Worm (Caenorhabditis elegans) whole organism, mixed stage, embryonic: ENCODE measurements around the gene F28G4.3.

Source experiments
- ces-1 ChIP-seq: fragments of 150-350 bp; optimal IDR thresholded peaks from 2 replicates; lab custom pipeline; 2014; ENCODE audit warnings: missing biosample characterization, missing genetic modification reagents, missing genetic modification characterization
- nhr-237 ChIP-seq: fragments of 150-350 bp; optimal IDR thresholded peaks from 2 replicates; lab custom pipeline; 2014; ENCODE audit warnings: missing biosample characterization, missing genetic modification characterization
- sptf-1 ChIP-seq: sonication (generic microtip); optimal IDR thresholded peaks from 2 replicates; lab custom pipeline; 2017; ENCODE audit warnings: mild to moderate bottlenecking, missing genetic modification characterization, moderate library complexity, missing compliant biosample characterization

- TF ChIP-seq ces-1 (no peak), nhr-237 (tag; lab: Kevin White, UChicago) (no peak), sptf-1 (tag; lab: Kevin White, UChicago) (no peak)
Measured at ce11 chrV:16297070-16297469, 9.6 kb upstream of the F28G4.3 start, which contains the start of gene srbc-83.
